Fruit fly (Drosophila melanogaster) whole organism, pupa: ENCODE data around the gene ND-24L.

Source experiments
- CG10348 ChIP-seq: fragments of 200-800 bp; sonication (Bioruptor generic); IDR thresholded peaks from 2 replicates; pipeline ENCODE4 v1.3.6; 2022; ENCODE audit warnings: missing biosample characterization, missing genetic modification characterization
- CG12605 ChIP-seq: fragments of 200-800 bp; sonication (Bioruptor generic); IDR thresholded peaks from 2 replicates; pipeline ENCODE4 v1.3.6; 2022; ENCODE audit warnings: missing biosample characterization, missing genetic modification characterization
- CG13204 ChIP-seq: fragments of 200-800 bp; sonication (Bioruptor generic); optimal IDR thresholded peaks from 2 replicates; lab custom pipeline; 2018; ENCODE audit warnings: missing biosample characterization, mild to moderate bottlenecking, missing genetic modification characterization, moderate library complexity
- CG14655 ChIP-seq: fragments of 200-800 bp; sonication (Bioruptor generic); optimal IDR thresholded peaks from 3 replicates; lab custom pipeline; 2017; ENCODE audit warnings: mild to moderate bottlenecking, missing biosample characterization, missing genetic modification reagents, missing genetic modification characterization
- CG15710 ChIP-seq: fragments of 200-800 bp; sonication (Bioruptor generic); optimal IDR thresholded peaks from 2 replicates; lab custom pipeline; 2018; ENCODE audit warnings: missing biosample characterization, mild to moderate bottlenecking, missing genetic modification characterization, moderate library complexity
- CG17806 ChIP-seq: fragments of 200-800 bp; sonication (Bioruptor generic); optimal IDR thresholded peaks from 2 replicates; lab custom pipeline; 2018; ENCODE audit warnings: missing biosample characterization, mild to moderate bottlenecking, missing genetic modification characterization, moderate library complexity
- CG32121 ChIP-seq: fragments of 200-800 bp; sonication (Bioruptor generic); IDR thresholded peaks from 2 replicates; pipeline ENCODE4 v1.3.6; 2022; ENCODE audit warnings: missing biosample characterization, missing genetic modification characterization
- CG34367 ChIP-seq: fragments of 200-800 bp; sonication (Bioruptor generic); optimal IDR thresholded peaks from 2 replicates; lab custom pipeline; 2018; ENCODE audit warnings: missing biosample characterization, mild to moderate bottlenecking, missing genetic modification characterization
- CG4496 ChIP-seq: fragments of 200-800 bp; sonication (Bioruptor generic); IDR thresholded peaks from 3 replicates; pipeline ENCODE4 v1.3.6; 2022; ENCODE audit warnings: missing biosample characterization, missing genetic modification characterization
- CG8159 ChIP-seq: fragments of 200-800 bp; sonication (Bioruptor generic); optimal IDR thresholded peaks from 3 replicates; lab custom pipeline; 2018; ENCODE audit warnings: missing biosample characterization, mild to moderate bottlenecking, missing genetic modification characterization, moderate library complexity
- CG8301 ChIP-seq: fragments of 200-800 bp; sonication (Bioruptor generic); optimal IDR thresholded peaks from 2 replicates; lab custom pipeline; 2018; ENCODE audit warnings: missing biosample characterization, mild to moderate bottlenecking, missing genetic modification characterization
- CG9948 ChIP-seq: fragments of 200-800 bp; sonication (Bioruptor generic); optimal IDR thresholded peaks from 2 replicates; lab custom pipeline; 2018; ENCODE audit warnings: missing biosample characterization, mild to moderate bottlenecking, missing genetic modification characterization, moderate library complexity
- D1 ChIP-seq: fragments of 200-800 bp; sonication (Bioruptor generic); optimal IDR thresholded peaks from 2 replicates; lab custom pipeline; 2018; ENCODE audit warnings: missing biosample characterization, mild to moderate bottlenecking, missing genetic modification characterization, moderate library complexity
- EcR ChIP-seq: fragments of 200-800 bp; sonication (Bioruptor generic); optimal IDR thresholded peaks from 3 replicates; lab custom pipeline; 2019; ENCODE audit warnings: missing biosample characterization, missing genetic modification characterization, mild to moderate bottlenecking, moderate library complexity, missing genetic modification reagents
- Ets98B ChIP-seq: fragments of 200-800 bp; sonication (Bioruptor generic); IDR thresholded peaks from 2 replicates; pipeline ENCODE4 v1.3.6; 2022; ENCODE audit warnings: missing biosample characterization, missing genetic modification characterization
- Pif1A ChIP-seq: fragments of 200-800 bp; sonication (Bioruptor generic); optimal IDR thresholded peaks from 3 replicates; lab custom pipeline; 2016; ENCODE audit warnings: missing biosample characterization, missing genetic modification characterization
- Pif1B ChIP-seq: fragments of 200-800 bp; sonication (Bioruptor generic); optimal IDR thresholded peaks from 3 replicates; lab custom pipeline; 2016; ENCODE audit warnings: missing biosample characterization, missing genetic modification characterization
- Snoo ChIP-seq: fragments of 200-800 bp; sonication (Bioruptor generic); optimal IDR thresholded peaks from 3 replicates; lab custom pipeline; 2017; ENCODE audit warnings: missing biosample characterization, mild to moderate bottlenecking, missing genetic modification characterization, inconsistent platforms
- fd96Ca ChIP-seq: fragments of 200-800 bp; sonication (Bioruptor generic); IDR thresholded peaks from 3 replicates; pipeline ENCODE4 v1.3.6; 2022; ENCODE audit warnings: missing biosample characterization, missing genetic modification characterization
- gl ChIP-seq: fragments of 200-800 bp; sonication (Bioruptor generic); optimal IDR thresholded peaks from 2 replicates; lab custom pipeline; 2018; ENCODE audit warnings: missing biosample characterization, mild to moderate bottlenecking, missing genetic modification characterization
- rn ChIP-seq: fragments of 200-800 bp; sonication (Bioruptor generic); IDR thresholded peaks from 2 replicates; pipeline ENCODE4 v1.3.6; 2022; ENCODE audit warnings: missing biosample characterization, missing genetic modification characterization

ND-24L gene

DNA sequence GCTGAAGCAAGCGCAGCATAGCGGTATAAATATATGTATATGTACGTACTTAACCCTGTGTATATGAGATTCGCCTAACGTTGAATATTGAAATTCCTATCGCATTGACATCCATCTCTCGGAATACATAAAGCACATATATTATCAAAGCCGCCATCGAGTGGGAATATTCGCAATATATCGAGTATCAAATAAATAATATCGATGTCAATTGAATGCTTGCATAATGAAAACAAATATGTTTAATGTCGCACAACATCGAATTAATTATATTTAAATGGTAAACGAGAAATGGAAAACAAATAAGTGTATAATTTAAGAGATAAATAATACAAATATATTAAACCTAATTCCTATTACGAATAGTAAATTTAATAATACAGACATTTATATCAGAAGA is at the start of gene ND-24L:
Gene ND-24L, minus strand, starts transcription at position 101 of the 400 bp plus-strand sequence.
- TF ChIP-seq CG10348 (GFP tag; lab: Robert Waterston, UW) (no peak), CG14655 (GFP tag; lab: Kevin White, UChicago) (no peak), Pif1A (GFP tag; lab: Kevin White, UChicago) (no peak), CG32121 (GFP tag; lab: Robert Waterston, UW) (no peak), D1 (tag; lab: Kevin White, UChicago) (no peak)

dm6 chr3L:17366936-17367335 is 46.3 kb upstream of the ND-24L start:
- TF ChIP-seq CG8159 (tag; lab: Kevin White, UChicago) = no peak
- TF ChIP-seq, all 21 proteins: peak for 0

- TF ChIP-seq CG14655 (GFP tag; lab: Kevin White, UChicago) = no peak
- no peak for TF ChIP-seq fd96Ca
- TF ChIP-seq CG10348 (GFP tag; lab: Robert Waterston, UW) = no peak
- TF ChIP-seq CG12605 (GFP tag; lab: Robert Waterston, UW) = no peak
- no peak for TF ChIP-seq Pif1A (GFP tag; lab: Kevin White, UChicago)
- TF ChIP-seq Pif1B (GFP tag; lab: Kevin White, UChicago) = no peak
- TF ChIP-seq gl = no peak
- TF ChIP-seq rn = no peak
- TF ChIP-seq CG13204 = no peak
- no peak for TF ChIP-seq CG15710 (tag; lab: Kevin White, UChicago)
- TF ChIP-seq CG8159 (tag; lab: Kevin White, UChicago) = no peak
- no peak for TF ChIP-seq CG32121 (GFP tag; lab: Robert Waterston, UW)
- no peak for TF ChIP-seq CG4496 (GFP tag; lab: Robert Waterston, UW)
- no peak for TF ChIP-seq CG17806 (tag; lab: Kevin White, UChicago)
- no peak for TF ChIP-seq D1 (tag; lab: Kevin White, UChicago)
- TF ChIP-seq Ets98B (GFP tag; lab: Robert Waterston, UW) = no peak
- no peak for TF ChIP-seq CG8301 (tag; lab: Kevin White, UChicago)
Observed at dm6 chr3L:17364023-17364422, 43.4 kb upstream of the ND-24L start.

- no peak for TF ChIP-seq CG34367 (tag; lab: Kevin White, UChicago)
- TF ChIP-seq CG13204 = no peak
- no peak for TF ChIP-seq CG32121 (GFP tag; lab: Robert Waterston, UW)
- TF ChIP-seq Pif1A (GFP tag; lab: Kevin White, UChicago) = no peak
- TF ChIP-seq Pif1B (GFP tag; lab: Kevin White, UChicago) = no peak
- no peak for TF ChIP-seq Ets98B (GFP tag; lab: Robert Waterston, UW)
- TF ChIP-seq CG8159 (tag; lab: Kevin White, UChicago) = no peak
- no peak for TF ChIP-seq CG9948 (tag; lab: Kevin White, UChicago)
- no peak for TF ChIP-seq CG4496 (GFP tag; lab: Robert Waterston, UW)
- no peak for TF ChIP-seq fd96Ca
- TF ChIP-seq EcR (GFP tag; lab: Kevin White, UChicago) = no peak
- TF ChIP-seq, all 21 proteins: peak for 0
Observed at dm6 chr3L:17362940-17363339, 42.3 kb upstream of the ND-24L start.

DNA sequence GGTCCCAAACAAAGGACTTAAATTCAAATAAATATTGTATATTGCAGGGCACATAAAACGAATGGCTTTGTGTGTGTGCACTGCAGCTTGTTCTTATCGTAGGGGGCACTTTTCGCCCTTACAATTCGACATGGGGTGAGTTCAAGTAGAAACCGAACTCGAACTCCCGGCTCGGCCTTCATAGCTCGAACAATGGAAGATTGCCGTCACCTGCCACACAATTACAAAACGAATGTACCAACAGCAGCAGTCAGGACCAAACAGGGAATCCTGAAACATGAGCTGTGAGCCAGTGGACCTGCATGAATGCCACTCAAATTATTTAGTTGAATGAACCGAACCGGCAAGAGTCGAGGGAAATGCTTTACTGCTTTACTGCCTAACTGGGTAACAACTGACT is 41.3 kb upstream of the ND-24L start:
- no peak for TF ChIP-seq Snoo (tag; lab: Kevin White, UChicago)
- TF ChIP-seq CG32121 (GFP tag; lab: Robert Waterston, UW) = no peak
- TF ChIP-seq Pif1B (GFP tag; lab: Kevin White, UChicago) = no peak
- TF ChIP-seq CG13204 = no peak
- TF ChIP-seq fd96Ca = no peak
- TF ChIP-seq EcR (GFP tag; lab: Kevin White, UChicago) = no peak
- no peak for TF ChIP-seq CG15710 (tag; lab: Kevin White, UChicago)
- TF ChIP-seq gl = no peak
- TF ChIP-seq Ets98B (GFP tag; lab: Robert Waterston, UW) = no peak
- no peak for TF ChIP-seq CG34367 (tag; lab: Kevin White, UChicago)
- TF ChIP-seq CG14655 (GFP tag; lab: Kevin White, UChicago) = no peak
- no peak for TF ChIP-seq CG8301 (tag; lab: Kevin White, UChicago)
- TF ChIP-seq CG9948 (tag; lab: Kevin White, UChicago) = no peak

DNA sequence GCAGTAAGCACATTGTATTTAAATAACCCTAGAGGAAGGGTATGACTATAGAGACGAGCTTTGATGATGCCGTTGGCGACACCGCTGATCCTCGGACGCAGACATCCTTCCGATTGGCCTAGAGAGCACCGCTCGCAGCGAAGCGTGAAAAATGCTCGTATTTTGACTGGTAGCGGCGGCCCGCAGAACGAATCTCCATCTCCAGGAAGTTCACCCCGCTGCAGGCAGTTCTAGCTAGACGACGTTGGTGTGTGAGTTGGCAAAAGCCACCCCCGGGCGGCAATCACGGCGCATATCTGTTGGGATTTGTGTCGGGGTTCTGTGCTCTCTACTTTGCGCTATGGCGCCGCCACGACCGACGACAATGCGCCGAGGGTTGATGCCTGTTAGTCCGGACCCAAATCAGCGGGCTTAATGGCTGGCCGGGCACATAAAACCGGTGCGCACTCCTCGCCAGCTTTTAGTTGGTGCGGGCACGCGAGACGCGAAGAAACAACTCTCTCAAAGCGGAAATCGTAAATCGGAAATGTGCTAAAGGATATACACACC is 38.7 kb upstream of the ND-24L start, which contains the start of gene tap:
Gene tap, plus strand, starts transcription at position 458 of the 549 bp plus-strand sequence.
- TF ChIP-seq CG8301 (tag; lab: Kevin White, UChicago) (no peak), Pif1B (GFP tag; lab: Kevin White, UChicago) (no peak), CG13204 (no peak), CG8159 (tag; lab: Kevin White, UChicago) (no peak), D1 (tag; lab: Kevin White, UChicago) (no peak), EcR (GFP tag; lab: Kevin White, UChicago) (no peak), CG4496 (GFP tag; lab: Robert Waterston, UW) (no peak), fd96Ca (no peak), CG32121 (GFP tag; lab: Robert Waterston, UW) (no peak), CG15710 (tag; lab: Kevin White, UChicago) (no peak), Pif1A (GFP tag; lab: Kevin White, UChicago) (no peak), CG14655 (GFP tag; lab: Kevin White, UChicago) (no peak), CG17806 (tag; lab: Kevin White, UChicago) (no peak)
